Fruit fly (Drosophila melanogaster) whole organism, embryonic: ENCODE data around the gene Nin.
A peak's percentile ranks its signal among the peaks of the same experiment; 100 is the strongest.

ENCODE experiments used
- ATbp ChIP-seq: fragments of 200-800 bp; sonication (Bioruptor generic); optimal IDR thresholded peaks from 2 replicates; lab custom pipeline; 2017; ENCODE audit warnings: missing biosample characterization, mild to moderate bottlenecking, missing genetic modification characterization, missing genetic modification reagents
- Asciz ChIP-seq: fragments of 200-800 bp; sonication (Bioruptor generic); optimal IDR thresholded peaks from 2 replicates; lab custom pipeline; 2017; ENCODE audit warnings: missing biosample characterization, mild to moderate bottlenecking, missing genetic modification characterization, missing genetic modification reagents
- Bgb ChIP-seq: fragments of 200-800 bp; sonication (Bioruptor generic); IDR thresholded peaks from 2 replicates; pipeline ENCODE4 v1.3.6; 2022; ENCODE audit warnings: missing biosample characterization, missing genetic modification characterization; ENCODE audit not compliant: partially characterized antibody
- CG10147 ChIP-seq: fragments of 200-800 bp; sonication (Bioruptor generic); optimal IDR thresholded peaks from 2 replicates; lab custom pipeline; 2019; ENCODE audit warnings: missing biosample characterization, mild to moderate bottlenecking, missing genetic modification characterization, moderate library complexity
- CG10267 ChIP-seq: fragments of 200-800 bp; sonication (Bioruptor generic); optimal IDR thresholded peaks from 2 replicates; lab custom pipeline; 2018; ENCODE audit warnings: missing biosample characterization, mild to moderate bottlenecking, missing genetic modification characterization, moderate library complexity
- CG10979 ChIP-seq: fragments of 200-800 bp; sonication (Bioruptor generic); optimal IDR thresholded peaks from 2 replicates; lab custom pipeline; 2018; ENCODE audit warnings: missing biosample characterization, mild to moderate bottlenecking, missing genetic modification characterization, moderate library complexity
- CG11456 ChIP-seq: fragments of 200-800 bp; sonication (Bioruptor generic); IDR thresholded peaks from 3 replicates; pipeline ENCODE4 v1.3.6; 2022; ENCODE audit warnings: missing biosample characterization, missing genetic modification characterization
- CG12744 ChIP-seq: fragments of 200-800 bp; sonication (Bioruptor generic); optimal IDR thresholded peaks from 2 replicates; lab custom pipeline; 2016; ENCODE audit warnings: missing biosample characterization, missing genetic modification characterization
- CG13424 ChIP-seq: fragments of 200-800 bp; sonication (Bioruptor generic); optimal IDR thresholded peaks from 2 replicates; lab custom pipeline; 2019; ENCODE audit warnings: missing biosample characterization, mild to moderate bottlenecking, missing genetic modification characterization, moderate library complexity
- CG14860 ChIP-seq: fragments of 200-800 bp; sonication (Bioruptor generic); IDR thresholded peaks from 3 replicates; pipeline ENCODE4 v1.3.6; 2022; ENCODE audit warnings: missing biosample characterization, missing genetic modification characterization; ENCODE audit not compliant: partially characterized antibody
- CG15269 ChIP-seq: fragments of 200-800 bp; sonication (Bioruptor generic); optimal IDR thresholded peaks from 2 replicates; lab custom pipeline; 2018; ENCODE audit warnings: missing biosample characterization, mild to moderate bottlenecking, missing genetic modification characterization, moderate library complexity
- CG16863 ChIP-seq: fragments of 200-800 bp; sonication (Bioruptor generic); optimal IDR thresholded peaks from 3 replicates; lab custom pipeline; 2016; ENCODE audit warnings: missing biosample characterization, missing genetic modification characterization
- CG17186 ChIP-seq: fragments of 200-800 bp; sonication (Bioruptor generic); optimal IDR thresholded peaks from 3 replicates; lab custom pipeline; 2017; ENCODE audit warnings: missing biosample characterization, missing genetic modification reagents, missing genetic modification characterization
- CG18262 ChIP-seq: fragments of 200-800 bp; optimal IDR thresholded peaks from 3 replicates; lab custom pipeline; 2019; ENCODE audit warnings: missing biosample characterization, mild to moderate bottlenecking, missing genetic modification characterization, moderate library complexity
- CG2120 ChIP-seq: fragments of 200-800 bp; sonication (Bioruptor generic); optimal IDR thresholded peaks from 3 replicates; lab custom pipeline; 2016; ENCODE audit warnings: missing biosample characterization, missing genetic modification characterization
- CG32772 ChIP-seq: fragments of 200-800 bp; sonication (Bioruptor generic); IDR thresholded peaks from 2 replicates; pipeline ENCODE4 v1.3.6; 2022; ENCODE audit warnings: missing biosample characterization, missing genetic modification characterization
- CG3726 ChIP-seq: fragments of 200-800 bp; sonication (Bioruptor generic); IDR thresholded peaks from 3 replicates; pipeline ENCODE4, ENCODE4 v1.3.6; 2022; ENCODE audit warnings: missing biosample characterization, missing genetic modification characterization
- CG4707 ChIP-seq: fragments of 200-800 bp; sonication (Bioruptor generic); optimal IDR thresholded peaks from 2 replicates; lab custom pipeline; 2018; ENCODE audit warnings: missing biosample characterization, mild to moderate bottlenecking, missing genetic modification characterization, moderate library complexity
- CG6813 ChIP-seq: fragments of 200-800 bp; sonication (Bioruptor generic); optimal IDR thresholded peaks from 2 replicates; lab custom pipeline; 2017; ENCODE audit warnings: missing biosample characterization, missing genetic modification characterization, mild to moderate bottlenecking, moderate library complexity, missing genetic modification reagents
- CG7987 ChIP-seq: fragments of 200-800 bp; sonication (Bioruptor generic); optimal IDR thresholded peaks from 2 replicates; lab custom pipeline; 2018; ENCODE audit warnings: missing biosample characterization, mild to moderate bottlenecking, missing genetic modification characterization, moderate library complexity
- CG9609 ChIP-seq: fragments of 200-800 bp; sonication (Bioruptor generic); optimal IDR thresholded peaks from 3 replicates; lab custom pipeline; 2016; ENCODE audit warnings: missing biosample characterization, missing genetic modification characterization
- CG9817 ChIP-seq: fragments of 200-800 bp; sonication (Bioruptor generic); optimal IDR thresholded peaks from 2 replicates; lab custom pipeline; 2018; ENCODE audit warnings: missing biosample characterization, mild to moderate bottlenecking, missing genetic modification characterization, moderate library complexity
- CHES-1-like ChIP-seq: fragments of 200-800 bp; sonication (Bioruptor generic); optimal IDR thresholded peaks from 2 replicates; lab custom pipeline; 2016; ENCODE audit warnings: missing biosample characterization, missing genetic modification characterization
- Chrac-16 ChIP-seq: fragments of 200-800 bp; sonication (Bioruptor generic); optimal IDR thresholded peaks from 3 replicates; lab custom pipeline; 2016; ENCODE audit warnings: missing biosample characterization, missing genetic modification characterization
- D ChIP-seq, 2 experiments: fragments of 200-800 bp in 1 of 2; fragments of >200 bp in 1 of 2; sonication (Bioruptor generic) in 1 of 2; optimal IDR thresholded peaks; 2 replicates in 1 of 2; 3 replicates in 1 of 2; lab custom pipeline; 2017; ENCODE audit warnings: mild to moderate bottlenecking in 1 of 2, missing biosample characterization in 1 of 2, missing genetic modification characterization in 1 of 2, missing genetic modification reagents in 1 of 2
- Deaf1 ChIP-seq: fragments of 200-800 bp; optimal IDR thresholded peaks from 3 replicates; lab custom pipeline; 2019; ENCODE audit warnings: missing biosample characterization, mild to moderate bottlenecking, missing genetic modification characterization, moderate library complexity
- Dip3 ChIP-seq: fragments of 200-800 bp; sonication (Bioruptor generic); optimal IDR thresholded peaks from 3 replicates; lab custom pipeline; 2016; ENCODE audit warnings: missing biosample characterization, missing genetic modification characterization
- Gsc ChIP-seq: fragments of 200-800 bp; sonication (Bioruptor generic); IDR thresholded peaks from 2 replicates; pipeline ENCODE4 v1.3.6; 2022; ENCODE audit warnings: missing biosample characterization, missing genetic modification characterization
- NFAT ChIP-seq: fragments of 200-800 bp; sonication (Bioruptor generic); IDR thresholded peaks from 2 replicates; pipeline ENCODE4 v1.3.6; 2022; ENCODE audit warnings: missing biosample characterization, missing genetic modification characterization
- Nf-YB ChIP-seq: fragments of 200-800 bp; sonication (Bioruptor generic); optimal IDR thresholded peaks from 3 replicates; lab custom pipeline; 2019; ENCODE audit warnings: missing biosample characterization, mild to moderate bottlenecking, missing genetic modification characterization, moderate library complexity
- al ChIP-seq: fragments of 200-800 bp; sonication (Bioruptor generic); IDR thresholded peaks from 2 replicates; pipeline ENCODE4 v1.3.6; 2022; ENCODE audit warnings: missing biosample characterization, missing genetic modification characterization
- cas ChIP-seq: fragments of 200-800 bp; sonication (Bioruptor generic); IDR thresholded peaks from 2 replicates; pipeline ENCODE4 v1.3.6; 2022; ENCODE audit warnings: missing biosample characterization, missing genetic modification characterization
- caup ChIP-seq: fragments of 200-800 bp; sonication (Bioruptor generic); optimal IDR thresholded peaks from 3 replicates; lab custom pipeline; 2017; ENCODE audit warnings: missing biosample characterization, mild to moderate bottlenecking, missing genetic modification characterization, moderate library complexity; ENCODE audit not compliant: severe bottlenecking
- dpn ChIP-seq, 2 experiments: fragments of 200-800 bp; sonication (Bioruptor generic); optimal IDR thresholded peaks; 3 replicates each; lab custom pipeline; 2016; ENCODE audit warnings: missing biosample characterization in 2 of 2, missing genetic modification characterization in 2 of 2
- dysf ChIP-seq: fragments of 200-800 bp; sonication (Bioruptor generic); IDR thresholded peaks from 3 replicates; pipeline ENCODE4 v1.3.6; 2022; ENCODE audit warnings: missing biosample characterization, missing genetic modification characterization
- emc ChIP-seq: fragments of 200-800 bp; sonication (Bioruptor generic); optimal IDR thresholded peaks from 2 replicates; lab custom pipeline; 2016; ENCODE audit warnings: missing biosample characterization, missing genetic modification characterization
- gcm ChIP-seq: fragments of 200-800 bp; sonication (Bioruptor generic); optimal IDR thresholded peaks from 2 replicates; lab custom pipeline; 2019; ENCODE audit warnings: missing biosample characterization, mild to moderate bottlenecking, missing genetic modification characterization, moderate library complexity
- gem ChIP-seq: fragments of 200-800 bp; sonication (Bioruptor generic); optimal IDR thresholded peaks from 2 replicates; lab custom pipeline; 2019; ENCODE audit warnings: missing biosample characterization, mild to moderate bottlenecking, missing genetic modification characterization, moderate library complexity
- grau ChIP-seq: fragments of 200-800 bp; optimal IDR thresholded peaks from 3 replicates; lab custom pipeline; 2019; ENCODE audit warnings: missing biosample characterization, mild to moderate bottlenecking, missing genetic modification characterization, moderate library complexity
- gro ChIP-seq: fragments of 200-800 bp; sonication (Bioruptor generic); optimal IDR thresholded peaks from 2 replicates; lab custom pipeline; 2016; ENCODE audit warnings: missing biosample characterization, missing genetic modification characterization
- klu ChIP-seq: fragments of 200-800 bp; sonication (Bioruptor generic); IDR thresholded peaks from 2 replicates; pipeline ENCODE4 v1.3.6; 2022; ENCODE audit warnings: missing biosample characterization, missing genetic modification characterization
- lilli ChIP-seq: fragments of 200-800 bp; sonication (Bioruptor generic); optimal IDR thresholded peaks from 3 replicates; lab custom pipeline; 2016; ENCODE audit warnings: missing biosample characterization, missing genetic modification characterization
- odd ChIP-seq: fragments of 200-800 bp; sonication (Bioruptor generic); optimal IDR thresholded peaks from 2 replicates; lab custom pipeline; 2017; ENCODE audit warnings: missing biosample characterization, mild to moderate bottlenecking, missing genetic modification characterization
- pfk ChIP-seq: fragments of 200-800 bp; sonication (Bioruptor generic); optimal IDR thresholded peaks from 2 replicates; lab custom pipeline; 2018; ENCODE audit warnings: missing biosample characterization, mild to moderate bottlenecking, missing genetic modification characterization, moderate library complexity
- run ChIP-seq: fragments of 200-800 bp; sonication (Bioruptor generic); optimal IDR thresholded peaks from 3 replicates; lab custom pipeline; 2018; ENCODE audit warnings: missing biosample characterization, mild to moderate bottlenecking, missing genetic modification characterization
- slbo ChIP-seq: fragments of 200-800 bp; sonication (Bioruptor generic); IDR thresholded peaks from 2 replicates; pipeline ENCODE4 v1.3.6; 2022; ENCODE audit warnings: missing biosample characterization, missing genetic modification characterization
- trh ChIP-seq: fragments of 200-800 bp; sonication (Bioruptor generic); optimal IDR thresholded peaks from 2 replicates; lab custom pipeline; 2016; ENCODE audit warnings: missing biosample characterization, missing genetic modification characterization
- ttk ChIP-seq: fragments of 200-800 bp; sonication (Bioruptor generic); IDR thresholded peaks from 2 replicates; pipeline ENCODE4 v2.1.2; 2022; ENCODE audit warnings: missing biosample characterization, missing genetic modification characterization
- vvl ChIP-seq: fragments of 200-800 bp; sonication (Bioruptor generic); IDR thresholded peaks from 2 replicates; pipeline ENCODE4 v1.3.6; 2022; ENCODE audit warnings: missing biosample characterization, missing genetic modification characterization

Nin gene

dm6 chr2L:5242194-5242914 is 36.0 kb downstream of the Nin start:
- TF ChIP-seq gcm (no peak), trh (GFP tag; lab: Kevin White, UChicago) (no peak), odd (GFP tag; lab: Kevin White, UChicago) (no peak), Gsc (GFP tag; lab: Robert Waterston, UW) (no peak), CHES-1-like (GFP tag; lab: Kevin White, UChicago) (no peak), Deaf1 (tag; lab: Kevin White, UChicago) (peak; percentile 48), CG6813 (GFP tag; lab: Kevin White, UChicago) (no peak), CG3726 (GFP tag; lab: Robert Waterston, UW) (no peak), CG2120 (GFP tag; lab: Kevin White, UChicago) (peak; percentile 47), caup (GFP tag; lab: Kevin White, UChicago) (peak; percentile 23), CG9609 (no peak), Dip3 (GFP tag; lab: Kevin White, UChicago) (no peak), dpn (GFP tag; optimal IDR thresholded peaks at IDR 0.05; lab: Kevin White, UChicago) (peak in 1 of 2 experiments; percentile 7), Asciz (GFP tag; lab: Kevin White, UChicago) (no peak), gro (GFP tag; lab: Kevin White, UChicago) (no peak), grau (peak; percentile 13), ttk (GFP tag; lab: Robert Waterston, UW) (no peak), CG10979 (tag; lab: Kevin White, UChicago) (peak; percentile 8), pfk (no peak), Bgb (GFP tag; lab: Robert Waterston, UW) (no peak), CG13424 (tag; lab: Kevin White, UChicago) (no peak), slbo (GFP tag; lab: Robert Waterston, UW) (no peak), klu (GFP tag; lab: Robert Waterston, UW) (no peak), D (optimal IDR thresholded peaks at IDR 0.05; lab: Kevin White, UChicago) (no peak), D (GFP tag; optimal IDR thresholded peaks at IDR 0.05; lab: Kevin White, UChicago) (no peak), gem (tag; lab: Kevin White, UChicago) (peak; percentile 55), ATbp (GFP tag; lab: Kevin White, UChicago) (peak; percentile 18), CG11456 (no peak), CG12744 (no peak), dysf (peak; percentile 42; the same call in 1 of the 3 replicates), Nf-YB (GFP tag; lab: Kevin White, UChicago) (no peak), cas (GFP tag; lab: Robert Waterston, UW) (no peak), CG17186 (no peak), al (GFP tag; lab: Robert Waterston, UW) (no peak), CG7987 (GFP tag; lab: Kevin White, UChicago) (no peak), CG18262 (no peak), CG10147 (GFP tag; lab: Kevin White, UChicago) (no peak), CG14860 (GFP tag; lab: Robert Waterston, UW) (no peak), NFAT (no peak), run (tag; lab: Kevin White, UChicago) (no peak), Chrac-16 (GFP tag; lab: Kevin White, UChicago) (no peak), vvl (GFP tag; lab: Robert Waterston, UW) (peak; percentile 30; the same call in 1 of the 2 replicates), CG10267 (tag; lab: Kevin White, UChicago) (peak; percentile 33), CG9817 (tag; lab: Kevin White, UChicago) (no peak), emc (GFP tag; lab: Kevin White, UChicago) (no peak), CG16863 (GFP tag; lab: Kevin White, UChicago) (no peak), CG15269 (peak; percentile 42), lilli (GFP tag; lab: Kevin White, UChicago) (peak; percentile 12), CG32772 (GFP tag; lab: Robert Waterston, UW) (0 out of 2 replicates have a peak, but pooled peaks have one; percentile 13), CG4707 (GFP tag; lab: Kevin White, UChicago) (no peak)
